Fruit fly (Drosophila melanogaster) whole organism, embryonic: ENCODE measurements around the gene CG10660.
A peak's percentile ranks its signal among the peaks of the same experiment; 100 is the strongest.

Experiments
- Aef1 ChIP-seq: fragments of 200-800 bp; sonication (Bioruptor generic); IDR thresholded peaks from 3 replicates; pipeline ENCODE4 v1.3.6; 2022; ENCODE audit warnings: missing biosample characterization, missing genetic modification characterization
- CG10209 ChIP-seq: fragments of 200-800 bp; sonication (Bioruptor generic); optimal IDR thresholded peaks from 3 replicates; lab custom pipeline; 2017; ENCODE audit warnings: missing biosample characterization, mild to moderate bottlenecking, missing genetic modification characterization, missing genetic modification reagents
- CG10267 ChIP-seq: fragments of 200-800 bp; sonication (Bioruptor generic); optimal IDR thresholded peaks from 2 replicates; lab custom pipeline; 2018; ENCODE audit warnings: missing biosample characterization, mild to moderate bottlenecking, missing genetic modification characterization, moderate library complexity
- CG11456 ChIP-seq: fragments of 200-800 bp; sonication (Bioruptor generic); IDR thresholded peaks from 3 replicates; pipeline ENCODE4 v1.3.6; 2022; ENCODE audit warnings: missing biosample characterization, missing genetic modification characterization
- CG13123 ChIP-seq: fragments of 200-800 bp; sonication (Bioruptor generic); optimal IDR thresholded peaks from 2 replicates; lab custom pipeline; 2016; ENCODE audit warnings: missing biosample characterization, missing genetic modification characterization
- CG14441 ChIP-seq: fragments of 200-800 bp; sonication (Bioruptor generic); IDR thresholded peaks from 2 replicates; pipeline ENCODE4 v1.3.6; 2022; ENCODE audit warnings: missing biosample characterization, missing genetic modification characterization
- CG14860 ChIP-seq: fragments of 200-800 bp; sonication (Bioruptor generic); IDR thresholded peaks from 3 replicates; pipeline ENCODE4 v1.3.6; 2022; ENCODE audit warnings: missing biosample characterization, missing genetic modification characterization; ENCODE audit not compliant: partially characterized antibody
- CG1529 ChIP-seq: fragments of 200-800 bp; sonication (Bioruptor generic); optimal IDR thresholded peaks from 3 replicates; lab custom pipeline; 2018; ENCODE audit warnings: missing biosample characterization, missing genetic modification characterization
- CG17328 ChIP-seq: fragments of 200-800 bp; sonication (Bioruptor generic); IDR thresholded peaks from 2 replicates; pipeline ENCODE4 v1.3.6; 2022; ENCODE audit warnings: missing biosample characterization, missing genetic modification characterization
- CG17568 ChIP-seq: fragments of 200-800 bp; sonication (Bioruptor generic); optimal IDR thresholded peaks from 2 replicates; lab custom pipeline; 2018; ENCODE audit warnings: missing biosample characterization, mild to moderate bottlenecking, missing genetic modification characterization, moderate library complexity
- CG1792 ChIP-seq: fragments of 200-800 bp; sonication (Bioruptor generic); optimal IDR thresholded peaks from 2 replicates; lab custom pipeline; 2016; ENCODE audit warnings: missing biosample characterization, missing genetic modification characterization
- CG18619 ChIP-seq: fragments of 200-800 bp; sonication (Bioruptor generic); optimal IDR thresholded peaks from 3 replicates; lab custom pipeline; 2017; ENCODE audit warnings: missing biosample characterization, mild to moderate bottlenecking, missing genetic modification characterization
- CG33213 ChIP-seq: fragments of 200-800 bp; sonication (Bioruptor generic); optimal IDR thresholded peaks from 3 replicates; lab custom pipeline; 2016; ENCODE audit warnings: missing biosample characterization, missing genetic modification characterization
- CG42726 ChIP-seq: fragments of 200-800 bp; sonication (Bioruptor generic); IDR thresholded peaks from 2 replicates; pipeline ENCODE4 v1.3.6; 2022; ENCODE audit warnings: missing biosample characterization, missing genetic modification characterization; ENCODE audit not compliant: partially characterized antibody
- CG4360 ChIP-seq: fragments of 200-800 bp; sonication (Bioruptor generic); IDR thresholded peaks from 2 replicates; pipeline ENCODE4 v1.3.6; 2022; ENCODE audit warnings: missing biosample characterization, missing genetic modification characterization
- CG4617 ChIP-seq: fragments of 200-800 bp; sonication (Bioruptor generic); optimal IDR thresholded peaks from 3 replicates; lab custom pipeline; 2016; ENCODE audit warnings: missing biosample characterization, missing genetic modification characterization, borderline replicate concordance
- CG6813 ChIP-seq: fragments of 200-800 bp; sonication (Bioruptor generic); optimal IDR thresholded peaks from 2 replicates; lab custom pipeline; 2017; ENCODE audit warnings: missing biosample characterization, missing genetic modification characterization, mild to moderate bottlenecking, moderate library complexity, missing genetic modification reagents
- CG8089 ChIP-seq: fragments of 200-800 bp; sonication (Bioruptor generic); optimal IDR thresholded peaks from 3 replicates; lab custom pipeline; 2016; ENCODE audit warnings: missing biosample characterization, missing genetic modification characterization
- CG8765 ChIP-seq: fragments of 200-800 bp; sonication (Bioruptor generic); IDR thresholded peaks from 2 replicates; pipeline ENCODE4 v1.3.6; 2022; ENCODE audit warnings: missing biosample characterization, missing genetic modification characterization
- CG9932 ChIP-seq: fragments of 200-800 bp; sonication (Bioruptor generic); IDR thresholded peaks from 2 replicates; pipeline ENCODE4 v1.3.6; 2022; ENCODE audit warnings: missing biosample characterization, missing genetic modification characterization
- CHES-1-like ChIP-seq: fragments of 200-800 bp; sonication (Bioruptor generic); optimal IDR thresholded peaks from 2 replicates; lab custom pipeline; 2016; ENCODE audit warnings: missing biosample characterization, missing genetic modification characterization
- Dp ChIP-seq: fragments of 200-800 bp; sonication (Bioruptor generic); optimal IDR thresholded peaks from 2 replicates; lab custom pipeline; 2018; ENCODE audit warnings: missing biosample characterization, mild to moderate bottlenecking, missing genetic modification characterization, moderate library complexity
- Hmx ChIP-seq: fragments of 200-800 bp; sonication (Bioruptor generic); optimal IDR thresholded peaks from 2 replicates; lab custom pipeline; 2016; ENCODE audit warnings: missing biosample characterization, missing genetic modification characterization
- Hr51 ChIP-seq, 2 experiments: fragments of 200-800 bp; sonication (Bioruptor generic); optimal IDR thresholded peaks; 2 replicates in 1 of 2; 3 replicates in 1 of 2; lab custom pipeline; 2016 to 2018; ENCODE audit warnings: missing biosample characterization in 2 of 2, missing genetic modification characterization in 2 of 2, mild to moderate bottlenecking in 1 of 2, moderate library complexity in 1 of 2
- Jarid2 ChIP-seq: fragments of 200-800 bp; sonication (Bioruptor generic); optimal IDR thresholded peaks from 3 replicates; lab custom pipeline; 2017; ENCODE audit warnings: mild to moderate bottlenecking, missing biosample characterization, missing genetic modification reagents, missing genetic modification characterization
- MBD-R2 ChIP-seq: fragments of 200-800 bp; sonication (Bioruptor generic); IDR thresholded peaks from 2 replicates; pipeline ENCODE4 v1.3.6; 2022; ENCODE audit warnings: missing biosample characterization, missing genetic modification characterization
- Max ChIP-seq: fragments of 200-800 bp; sonication (Bioruptor generic); optimal IDR thresholded peaks from 2 replicates; lab custom pipeline; 2016; ENCODE audit warnings: missing biosample characterization, mild to moderate bottlenecking, missing genetic modification characterization
- NC2α ChIP-seq: fragments of 200-800 bp; sonication (Bioruptor generic); optimal IDR thresholded peaks from 2 replicates; lab custom pipeline; 2016; ENCODE audit warnings: missing biosample characterization, missing genetic modification characterization
- Oaz ChIP-seq: fragments of 200-800 bp; sonication (Bioruptor generic); IDR thresholded peaks from 2 replicates; pipeline ENCODE4 v1.3.6; 2022; ENCODE audit warnings: missing biosample characterization, missing genetic modification characterization
- PHDP ChIP-seq: fragments of 200-800 bp; sonication (Bioruptor generic); optimal IDR thresholded peaks from 3 replicates; lab custom pipeline; 2018; ENCODE audit warnings: missing biosample characterization, mild to moderate bottlenecking, missing genetic modification characterization, moderate library complexity
- Pdp1 ChIP-seq, 2 experiments: fragments of 200-800 bp; sonication (Bioruptor generic); optimal IDR thresholded peaks; 3 replicates each; lab custom pipeline; 2016; ENCODE audit warnings: missing biosample characterization in 2 of 2, missing genetic modification characterization in 2 of 2, mild to moderate bottlenecking in 1 of 2, moderate library complexity in 1 of 2
- Ptx1 ChIP-seq: fragments of 200-800 bp; sonication (Bioruptor generic); IDR thresholded peaks from 2 replicates; pipeline ENCODE4 v1.3.6; 2022; ENCODE audit warnings: missing biosample characterization, missing genetic modification characterization
- Side ChIP-seq: fragments of 200-800 bp; sonication (Bioruptor generic); optimal IDR thresholded peaks from 2 replicates; lab custom pipeline; 2016; ENCODE audit warnings: missing biosample characterization, missing genetic modification characterization
- Sox102F ChIP-seq: fragments of 200-800 bp; sonication (Bioruptor generic); optimal IDR thresholded peaks from 2 replicates; lab custom pipeline; 2018; ENCODE audit warnings: missing biosample characterization, mild to moderate bottlenecking, missing genetic modification characterization, moderate library complexity
- cad ChIP-seq: fragments of >200 bp; optimal IDR thresholded peaks from 2 replicates; lab custom pipeline; 2017; ENCODE audit warnings: missing biosample characterization, missing genetic modification characterization
- en ChIP-seq: fragments of 200-800 bp; sonication (Bioruptor generic); optimal IDR thresholded peaks from 2 replicates; lab custom pipeline; 2016; ENCODE audit warnings: missing biosample characterization, missing genetic modification characterization
- gsb ChIP-seq: fragments of 200-800 bp; sonication (Bioruptor generic); IDR thresholded peaks from 2 replicates; pipeline ENCODE4 v1.3.6; 2022; ENCODE audit warnings: missing biosample characterization, missing genetic modification characterization
- gsb-n ChIP-seq: fragments of 200-800 bp; sonication (Bioruptor generic); optimal IDR thresholded peaks from 3 replicates; lab custom pipeline; 2018; ENCODE audit warnings: missing biosample characterization, mild to moderate bottlenecking, missing genetic modification characterization
- hbn ChIP-seq: fragments of 200-800 bp; sonication (Bioruptor generic); IDR thresholded peaks from 2 replicates; pipeline ENCODE4 v1.3.6; 2022; ENCODE audit warnings: missing biosample characterization, missing genetic modification characterization; ENCODE audit not compliant: partially characterized antibody
- jigr1 ChIP-seq: fragments of 200-800 bp; sonication (Bioruptor generic); IDR thresholded peaks from 3 replicates; pipeline ENCODE4 v1.3.6; 2022; ENCODE audit warnings: missing biosample characterization, missing genetic modification characterization
- jumu ChIP-seq: fragments of 200-800 bp; sonication (Bioruptor generic); optimal IDR thresholded peaks from 3 replicates; lab custom pipeline; 2016; ENCODE audit warnings: missing biosample characterization, missing genetic modification characterization
- kah ChIP-seq: fragments of 200-800 bp; sonication (Bioruptor generic); optimal IDR thresholded peaks from 2 replicates; lab custom pipeline; 2018; ENCODE audit warnings: missing biosample characterization, mild to moderate bottlenecking, missing genetic modification characterization
- nmo ChIP-seq: fragments of 200-800 bp; sonication (Bioruptor generic); optimal IDR thresholded peaks from 2 replicates; lab custom pipeline; 2018; ENCODE audit warnings: missing biosample characterization, mild to moderate bottlenecking, missing genetic modification characterization, moderate library complexity
- oc ChIP-seq: fragments of 200-800 bp; sonication (Bioruptor generic); optimal IDR thresholded peaks from 2 replicates; lab custom pipeline; 2018; ENCODE audit warnings: missing biosample characterization, mild to moderate bottlenecking, missing genetic modification characterization, moderate library complexity
- otp ChIP-seq: fragments of 200-800 bp; sonication (Bioruptor generic); IDR thresholded peaks from 3 replicates; pipeline ENCODE4, ENCODE4 v1.3.6; 2022; ENCODE audit warnings: missing biosample characterization, missing genetic modification characterization
- shn ChIP-seq: fragments of 200-800 bp; sonication (Bioruptor generic); optimal IDR thresholded peaks from 3 replicates; lab custom pipeline; 2016; ENCODE audit warnings: missing biosample characterization, missing genetic modification characterization
- slou ChIP-seq: fragments of 200-800 bp; sonication (Bioruptor generic); optimal IDR thresholded peaks from 3 replicates; lab custom pipeline; 2016; ENCODE audit warnings: missing biosample characterization, missing genetic modification characterization
- tap ChIP-seq: fragments of 200-800 bp; optimal IDR thresholded peaks from 3 replicates; lab custom pipeline; 2019; ENCODE audit warnings: missing biosample characterization, mild to moderate bottlenecking, missing genetic modification characterization, moderate library complexity
- trem ChIP-seq: fragments of 200-800 bp; optimal IDR thresholded peaks from 3 replicates; lab custom pipeline; 2019; ENCODE audit warnings: missing biosample characterization, mild to moderate bottlenecking, missing genetic modification characterization, moderate library complexity
- yki ChIP-seq: fragments of >200 bp; optimal IDR thresholded peaks from 3 replicates; lab custom pipeline; 2018

CG10660 gene

DNA sequence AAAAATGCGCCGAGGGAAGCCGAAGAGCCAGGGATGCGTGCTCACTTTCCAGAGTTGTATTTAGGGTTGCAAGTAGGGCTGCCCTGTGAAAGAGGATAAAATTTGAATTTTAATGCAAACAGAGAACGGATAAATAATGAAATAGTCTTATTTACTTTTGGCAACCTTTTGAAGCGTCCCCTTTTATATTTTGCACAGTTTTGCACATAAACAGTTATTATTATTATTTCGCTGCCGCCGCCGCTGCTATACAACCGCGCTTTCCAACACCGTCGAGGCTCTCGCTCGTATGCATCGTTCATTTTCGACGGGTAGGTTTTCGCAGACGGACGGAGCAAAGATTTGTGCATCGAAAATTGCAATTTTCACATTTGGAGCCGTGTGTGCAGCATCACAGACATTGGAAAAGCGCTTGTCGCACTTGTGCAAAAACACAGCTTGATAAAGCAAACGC lies 24.3 kb upstream of the CG10660 start, which contains the start of the genes sti and tral (continued):
- TF ChIP-seq nmo (GFP tag; lab: Kevin White, UChicago) (peak; percentile 88), Side (GFP tag; lab: Kevin White, UChicago) (peak; percentile 94), CG33213 (GFP tag; lab: Kevin White, UChicago) (peak; percentile 89), Sox102F (GFP tag; lab: Kevin White, UChicago) (peak; percentile 83), CG17328 (GFP tag; lab: Robert Waterston, UW) (peak; percentile 68), CG8765 (GFP tag; lab: Robert Waterston, UW) (peak; percentile 74), CG6813 (GFP tag; lab: Kevin White, UChicago) (peak; percentile 72), slou (GFP tag; lab: Kevin White, UChicago) (peak; percentile 87), hbn (GFP tag; lab: Robert Waterston, UW) (no peak), Max (peak; percentile 88), CG14860 (no peak), tap (tag; lab: Kevin White, UChicago) (no peak), CG1792 (GFP tag; lab: Kevin White, UChicago) (peak; percentile 84), yki (lab: Kevin White, UChicago) (no peak), CG4617 (GFP tag; lab: Kevin White, UChicago) (peak; percentile 92), MBD-R2 (GFP tag; lab: Robert Waterston, UW) (peak; percentile 91), CG18619 (GFP tag; lab: Kevin White, UChicago) (peak; percentile 84), gsb-n (tag; lab: Kevin White, UChicago) (no peak), PHDP (tag; lab: Kevin White, UChicago) (peak; percentile 84), shn (GFP tag; lab: Kevin White, UChicago) (peak; percentile 92), CG9932 (GFP tag; lab: Robert Waterston, UW) (peak; percentile 96), kah (GFP tag; lab: Kevin White, UChicago) (peak; percentile 36), Oaz (GFP tag; lab: Robert Waterston, UW) (peak; percentile 73), CG13123 (GFP tag; lab: Kevin White, UChicago) (peak; percentile 88), CG1529 (GFP tag; lab: Kevin White, UChicago) (peak; percentile 58), CG17568 (GFP tag; lab: Kevin White, UChicago) (no peak), CG11456 (GFP tag; lab: Robert Waterston, UW) (peak; percentile 93), NC2α (peak; percentile 89), CG10267 (tag; lab: Kevin White, UChicago) (peak; percentile 99), CG8089 (GFP tag; lab: Kevin White, UChicago) (peak; percentile 89), en (GFP tag; lab: Kevin White, UChicago) (peak; percentile 78), Ptx1 (peak; percentile 90), CG10209 (GFP tag; lab: Kevin White, UChicago) (peak; percentile 84), Hr51 (GFP tag; optimal IDR thresholded peaks at IDR 0.05; lab: Kevin White, UChicago) (peak; percentile 79 to 96), oc (no peak), CHES-1-like (peak; percentile 96), jumu (GFP tag; lab: Kevin White, UChicago) (peak; percentile 97), CG42726 (GFP tag; lab: Robert Waterston, UW) (no peak; the same call in 1 of the 2 replicates), otp (GFP tag; lab: Robert Waterston, UW) (peak; percentile 77; the same call in 1 of the 3 replicates), Jarid2 (GFP tag; lab: Kevin White, UChicago) (peak; percentile 44), trem (tag; lab: Kevin White, UChicago) (peak; percentile 97), Aef1 (GFP tag; lab: Robert Waterston, UW) (peak; percentile 84), jigr1 (GFP tag; lab: Robert Waterston, UW) (peak; percentile 38; the same call in 1 of the 3 replicates), Pdp1 (GFP tag; optimal IDR thresholded peaks at IDR 0.05; lab: Kevin White, UChicago) (peak; percentile 84 to 95), gsb (GFP tag; lab: Robert Waterston, UW) (peak; percentile 57), CG4360 (GFP tag; lab: Robert Waterston, UW) (peak; percentile 18; the same call in 1 of the 2 replicates), Hmx (peak; percentile 55), Dp (GFP tag; lab: Kevin White, UChicago) (peak; percentile 96), cad (GFP tag; lab: Kevin White, UChicago) (no peak), CG14441 (GFP tag; lab: Robert Waterston, UW) (peak; percentile 86)
